Worm (Caenorhabditis elegans): ENCODE measurements around the gene nas-4.

Gene nas-4

DNA sequence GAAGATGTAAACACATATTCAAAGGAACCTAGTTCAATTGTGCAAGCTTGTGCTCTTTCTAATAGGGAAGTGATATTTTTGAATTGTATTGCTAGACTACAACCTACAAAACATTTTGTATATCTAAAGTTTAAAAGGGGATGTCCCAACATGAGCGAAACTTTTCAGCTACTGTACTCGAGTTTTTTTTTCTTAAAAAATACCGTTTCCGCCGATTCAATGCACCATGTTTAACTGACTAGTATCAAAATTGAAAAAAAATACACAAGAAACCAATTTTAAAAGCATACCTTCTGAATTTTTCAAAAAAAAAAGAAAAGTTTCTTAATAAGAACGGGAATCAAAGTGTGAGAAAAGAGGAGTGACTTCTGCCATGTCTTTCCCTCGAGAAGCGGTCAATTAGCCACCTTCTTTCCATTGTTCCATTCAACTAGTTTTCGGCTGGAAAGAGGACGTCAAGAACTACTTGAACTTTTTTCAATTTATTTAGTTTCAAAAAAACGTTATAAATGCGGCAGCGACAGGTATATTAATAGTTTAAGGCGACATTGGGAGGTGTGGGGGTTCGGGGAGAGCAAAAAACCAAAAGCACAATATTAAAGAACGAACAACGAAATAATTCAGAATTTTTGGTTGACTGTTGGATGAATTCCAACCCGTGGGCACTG lies at the start of gene nas-4:
Gene nas-4 (minus strand): TSS at position 351 of the 668 bp plus-strand sequence.
- no peak for TF ChIP-seq hrde-1 (tag; optimal IDR thresholded peaks at IDR 0.05; ENCODE audit: borderline replicate concordance)
- TF ChIP-seq sptf-2 (GFP tag; optimal IDR thresholded peaks at IDR 0.05): no peak
- TF ChIP-seq hmg-20 (GFP tag; IDR thresholded peaks at IDR 0.05): no peak
- TF ChIP-seq lag-1 (GFP tag; IDR thresholded peaks at IDR 0.05): no peak
- TF ChIP-seq nfyb-1 (GFP tag; IDR thresholded peaks at IDR 0.05): peak; percentile 69
- TF ChIP-seq rec-8 (tag; optimal IDR thresholded peaks at IDR 0.05): no peak
- TF ChIP-seq mcd-1 (GFP tag; IDR thresholded peaks at IDR 0.05): no peak
- TF ChIP-seq madf-3 (GFP tag; IDR thresholded peaks at IDR 0.05): 0 out of 2 replicates have a peak, but pooled peaks have one; percentile 70
- peak; percentile 80 for TF ChIP-seq lin-26 (GFP tag; IDR thresholded peaks at IDR 0.05)
- TF ChIP-seq unc-130 (GFP tag; optimal IDR thresholded peaks at IDR 0.05): no peak
- no peak for TF ChIP-seq bed-1 (GFP tag; IDR thresholded peaks at IDR 0.05)
- no peak for TF ChIP-seq T26A5.8 (tag; optimal IDR thresholded peaks at IDR 0.05)
- TF ChIP-seq akir-1 (GFP tag; optimal IDR thresholded peaks at IDR 0.05): no peak
- no peak for TF ChIP-seq rpc-1 (optimal IDR thresholded peaks at IDR 0.05)
- no peak for TF ChIP-seq rpc-1 (tag; optimal IDR thresholded peaks at IDR 0.05)
- peak; percentile 6 for TF ChIP-seq atf-7 (tag; optimal IDR thresholded peaks at IDR 0.05)
- no peak for TF ChIP-seq T07F8.4 (tag; optimal IDR thresholded peaks at IDR 0.05)
- peak; percentile 64 for TF ChIP-seq athp-1 (tag; optimal IDR thresholded peaks at IDR 0.05)
- peak in 1 of 2 experiments; percentile 13 for TF ChIP-seq let-607 (tag; optimal IDR thresholded peaks at IDR 0.05)
- TF ChIP-seq nhr-179 (tag; optimal IDR thresholded peaks at IDR 0.05): peak; percentile 14
- TF ChIP-seq ceh-27 (GFP tag; optimal IDR thresholded peaks at IDR 0.05): peak; percentile 35
- peak; percentile 29 for TF ChIP-seq mel-28 (tag; optimal IDR thresholded peaks at IDR 0.05; ENCODE audit: borderline replicate concordance)
- no peak for TF ChIP-seq Y95B8A.8 (GFP tag; IDR thresholded peaks at IDR 0.05)
- TF ChIP-seq Y53G8AR.9 (GFP tag; conservative IDR thresholded peaks at IDR 0.05): peak; percentile 59; the same call in 1 of the 2 replicates
- 0 out of 2 replicates have a peak, but pooled peaks have one; percentile 55 for TF ChIP-seq B0336.3 (GFP tag; IDR thresholded peaks at IDR 0.05)
- TF ChIP-seq F39B2.1 (GFP tag; IDR thresholded peaks at IDR 0.05): no peak
- TF ChIP-seq Y56A3A.18 (GFP tag; IDR thresholded peaks at IDR 0.05): peak; percentile 20; the same call in 1 of the 2 replicates
- 0 out of 2 replicates have a peak, but pooled peaks have one; percentile 12 for TF ChIP-seq ekl-4 (GFP tag; IDR thresholded peaks at IDR 0.05)
- TF ChIP-seq aptf-2 (GFP tag; conservative IDR thresholded peaks at IDR 0.05): no peak
- TF ChIP-seq him-1 (tag; optimal IDR thresholded peaks at IDR 0.05): peak; percentile 55
- TF ChIP-seq ztf-22 (GFP tag; optimal IDR thresholded peaks at IDR 0.05): no peak
- no peak for TF ChIP-seq zim-3 (tag; optimal IDR thresholded peaks at IDR 0.05)
- TF ChIP-seq lin-40 (tag; optimal IDR thresholded peaks at IDR 0.05): peak; percentile 29
- TF ChIP-seq hmg-1.2 (GFP tag; IDR thresholded peaks at IDR 0.05): no peak; the same call in 1 of the 2 replicates
- no peak for TF ChIP-seq snpc-1.3 (tag; optimal IDR thresholded peaks at IDR 0.05; ENCODE audit: insufficient read depth)
- no peak for TF ChIP-seq lin-35 (GFP tag; optimal IDR thresholded peaks at IDR 0.05)
- no peak for TF ChIP-seq tbp1 (GFP tag; optimal IDR thresholded peaks at IDR 0.05)
- no peak for TF ChIP-seq F57A8.1 (GFP tag; optimal IDR thresholded peaks at IDR 0.05)
- TF ChIP-seq B0035.1 (tag; optimal IDR thresholded peaks at IDR 0.05): peak; percentile 75
- TF ChIP-seq nhr-90 (tag; optimal IDR thresholded peaks at IDR 0.05): peak; percentile 35
- TF ChIP-seq nhr-120 (GFP tag; IDR thresholded peaks at IDR 0.05): 0 out of 2 replicates have a peak, but pooled peaks have one; percentile 5
- 0 out of 2 replicates have a peak, but pooled peaks have one; percentile 38 for TF ChIP-seq cebp-1 (GFP tag; IDR thresholded peaks at IDR 0.05)
- TF ChIP-seq cebp-1 (tag; optimal IDR thresholded peaks at IDR 0.05): peak; percentile 71
- TF ChIP-seq tlf-1 (GFP tag; optimal IDR thresholded peaks at IDR 0.05): peak; percentile 24
- TF ChIP-seq cebp-2 (GFP tag; IDR thresholded peaks at IDR 0.05): peak; percentile 5; the same call in 1 of the 2 replicates
- no peak for TF ChIP-seq hlh-26 (GFP tag; conservative IDR thresholded peaks at IDR 0.05)
- no peak for TF ChIP-seq ceh-40 (GFP tag; IDR thresholded peaks at IDR 0.05)
